Fruit fly (Drosophila melanogaster): ENCODE data around the gene Mrtf.

DNA sequence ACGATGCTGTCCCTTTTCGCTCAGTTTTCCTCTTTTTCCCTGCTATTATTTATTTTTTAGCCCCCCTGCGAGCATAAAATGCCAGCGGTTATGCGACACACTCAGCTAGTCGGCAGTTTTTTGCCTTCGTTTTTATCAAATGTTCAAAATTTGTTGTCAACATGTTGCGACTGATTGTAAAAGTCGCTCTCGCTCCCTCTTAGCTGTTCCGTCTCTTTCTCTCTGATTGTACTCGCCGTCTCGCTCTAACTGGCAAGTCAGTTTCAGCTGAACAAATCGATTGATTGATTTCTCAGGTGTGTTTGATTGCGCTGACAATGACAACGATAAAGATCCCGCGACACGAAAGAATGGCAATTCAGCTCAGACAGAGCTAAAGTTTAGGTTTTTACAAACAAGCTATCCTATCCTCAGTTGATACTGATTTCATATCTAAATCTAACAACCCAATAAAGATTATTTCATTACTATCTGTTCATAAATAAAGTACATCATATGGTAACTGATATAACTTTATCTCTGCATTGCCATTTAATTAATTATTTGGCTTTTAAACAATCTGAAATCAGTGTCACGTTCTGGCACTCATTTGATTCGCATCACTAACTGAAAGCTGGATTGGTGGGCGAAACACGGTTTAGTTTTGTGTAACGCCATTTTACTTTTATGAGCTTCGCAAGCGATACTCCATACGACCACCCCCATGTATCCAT is 20.5 kb downstream of the Mrtf start:
- TF ChIP-seq usp (GFP tag; optimal IDR thresholded peaks at IDR 0.05) (no peak), psq (optimal IDR thresholded peaks at IDR 0.05) (no peak), CG8478 (optimal IDR thresholded peaks at IDR 0.05) (no peak)
